Worm (Caenorhabditis elegans): ENCODE results near the gene Y57G11C.1147.

DNA sequence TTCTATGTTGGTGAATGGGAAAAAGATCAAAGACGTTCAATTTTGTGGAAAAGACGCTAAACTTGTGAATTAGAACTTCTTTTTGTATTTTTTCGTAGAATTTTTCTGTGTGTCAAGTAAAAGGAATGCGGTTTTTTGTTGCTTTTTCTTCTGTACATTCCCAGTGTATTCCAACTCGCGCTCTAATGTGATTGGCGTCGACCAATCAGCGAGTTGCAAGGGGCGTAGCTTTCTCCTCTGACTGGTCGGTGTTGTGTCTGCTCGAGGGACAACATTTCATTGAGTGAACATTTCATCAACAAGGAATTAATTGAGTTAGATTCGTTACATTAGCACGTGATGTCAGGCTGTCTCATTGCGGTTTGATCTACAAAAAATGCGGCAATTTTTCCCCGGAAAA is 3.6 kb upstream of the Y57G11C.1147 start:
- no peak for TF ChIP-seq R02D3.7 (tag; optimal IDR thresholded peaks at IDR 0.05)
- peak; percentile 57 for TF ChIP-seq nfya-1 (tag; optimal IDR thresholded peaks at IDR 0.05; ENCODE audit: insufficient read depth)
- no peak for TF ChIP-seq pha-4 (tag; optimal IDR thresholded peaks at IDR 0.05)
- no peak for TF ChIP-seq ceh-16 (tag; optimal IDR thresholded peaks at IDR 0.05)
- TF ChIP-seq ceh-28 (tag; optimal IDR thresholded peaks at IDR 0.05), result no peak
- no peak for TF ChIP-seq ZK546.5 (tag; optimal IDR thresholded peaks at IDR 0.05)
- TF ChIP-seq ceh-82 (tag; optimal IDR thresholded peaks at IDR 0.05), result no peak
- TF ChIP-seq nhr-12 (tag; optimal IDR thresholded peaks at IDR 0.05), result no peak
- TF ChIP-seq unc-39 (tag; optimal IDR thresholded peaks at IDR 0.05), result no peak
- TF ChIP-seq aly-2 (tag; optimal IDR thresholded peaks at IDR 0.05), result no peak
- TF ChIP-seq nhr-28 (tag; optimal IDR thresholded peaks at IDR 0.05), result no peak
- no peak for TF ChIP-seq mdl-1 (tag; optimal IDR thresholded peaks at IDR 0.05)
- TF ChIP-seq egl-27 (tag; optimal IDR thresholded peaks at IDR 0.05), result no peak
